Fruit fly (Drosophila melanogaster) whole organism, pupa: Measurements from ENCODE around the gene CG2680.
A peak's percentile ranks its signal among the peaks of the same experiment; 100 is the strongest.

Source experiments
- CG13204 ChIP-seq: fragments of 200-800 bp; sonication (Bioruptor generic); optimal IDR thresholded peaks from 2 replicates; lab custom pipeline; 2018; ENCODE audit warnings: missing biosample characterization, mild to moderate bottlenecking, missing genetic modification characterization, moderate library complexity
- CG14655 ChIP-seq: fragments of 200-800 bp; sonication (Bioruptor generic); optimal IDR thresholded peaks from 3 replicates; lab custom pipeline; 2017; ENCODE audit warnings: mild to moderate bottlenecking, missing biosample characterization, missing genetic modification reagents, missing genetic modification characterization
- CG15710 ChIP-seq: fragments of 200-800 bp; sonication (Bioruptor generic); optimal IDR thresholded peaks from 2 replicates; lab custom pipeline; 2018; ENCODE audit warnings: missing biosample characterization, mild to moderate bottlenecking, missing genetic modification characterization, moderate library complexity
- CG17806 ChIP-seq: fragments of 200-800 bp; sonication (Bioruptor generic); optimal IDR thresholded peaks from 2 replicates; lab custom pipeline; 2018; ENCODE audit warnings: missing biosample characterization, mild to moderate bottlenecking, missing genetic modification characterization, moderate library complexity
- CG8159 ChIP-seq: fragments of 200-800 bp; sonication (Bioruptor generic); optimal IDR thresholded peaks from 3 replicates; lab custom pipeline; 2018; ENCODE audit warnings: missing biosample characterization, mild to moderate bottlenecking, missing genetic modification characterization, moderate library complexity
- CG8301 ChIP-seq: fragments of 200-800 bp; sonication (Bioruptor generic); optimal IDR thresholded peaks from 2 replicates; lab custom pipeline; 2018; ENCODE audit warnings: missing biosample characterization, mild to moderate bottlenecking, missing genetic modification characterization
- CG9948 ChIP-seq: fragments of 200-800 bp; sonication (Bioruptor generic); optimal IDR thresholded peaks from 2 replicates; lab custom pipeline; 2018; ENCODE audit warnings: missing biosample characterization, mild to moderate bottlenecking, missing genetic modification characterization, moderate library complexity
- D1 ChIP-seq: fragments of 200-800 bp; sonication (Bioruptor generic); optimal IDR thresholded peaks from 2 replicates; lab custom pipeline; 2018; ENCODE audit warnings: missing biosample characterization, mild to moderate bottlenecking, missing genetic modification characterization, moderate library complexity
- EcR ChIP-seq: fragments of 200-800 bp; sonication (Bioruptor generic); optimal IDR thresholded peaks from 3 replicates; lab custom pipeline; 2019; ENCODE audit warnings: missing biosample characterization, missing genetic modification characterization, mild to moderate bottlenecking, moderate library complexity, missing genetic modification reagents
- Pif1B ChIP-seq: fragments of 200-800 bp; sonication (Bioruptor generic); optimal IDR thresholded peaks from 3 replicates; lab custom pipeline; 2016; ENCODE audit warnings: missing biosample characterization, missing genetic modification characterization
- fd96Ca ChIP-seq: fragments of 200-800 bp; sonication (Bioruptor generic); IDR thresholded peaks from 3 replicates; pipeline ENCODE4 v1.3.6; 2022; ENCODE audit warnings: missing biosample characterization, missing genetic modification characterization
- rn ChIP-seq: fragments of 200-800 bp; sonication (Bioruptor generic); IDR thresholded peaks from 2 replicates; pipeline ENCODE4 v1.3.6; 2022; ENCODE audit warnings: missing biosample characterization, missing genetic modification characterization

DNA sequence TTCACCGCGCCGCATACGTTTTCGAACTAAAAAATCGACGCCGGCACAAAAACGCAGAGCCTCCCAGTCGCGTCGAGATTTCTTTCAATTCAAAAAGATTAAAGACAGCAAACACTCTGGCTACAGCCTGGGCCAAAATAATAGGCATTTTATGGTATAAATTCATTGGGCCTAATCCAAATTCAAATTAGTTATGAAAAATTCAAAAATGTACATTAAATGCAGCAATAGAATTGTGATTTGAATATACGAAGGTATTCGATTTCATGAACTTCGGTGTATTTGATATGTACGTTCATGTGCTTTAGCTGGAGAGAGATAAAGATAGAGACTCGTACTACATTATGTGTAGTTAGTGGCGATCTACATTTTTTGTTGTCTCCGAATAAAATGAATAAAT is 36.8 kb upstream of the CG2680 start, which contains the start of gene Syx4:
- peak; percentile 64 for TF ChIP-seq D1 (tag; lab: Kevin White, UChicago)
- peak; percentile 82 for TF ChIP-seq CG9948 (tag; lab: Kevin White, UChicago)
- peak; percentile 87 for TF ChIP-seq CG8301 (tag; lab: Kevin White, UChicago)
- peak; percentile 90 for TF ChIP-seq CG8159 (tag; lab: Kevin White, UChicago)
- peak; percentile 92 for TF ChIP-seq Pif1B (GFP tag; lab: Kevin White, UChicago)
- peak; percentile 30 for TF ChIP-seq CG13204 (GFP tag; lab: Kevin White, UChicago)
- peak; percentile 90 for TF ChIP-seq CG15710 (tag; lab: Kevin White, UChicago)
- no peak for TF ChIP-seq EcR
- peak; percentile 89 for TF ChIP-seq CG14655
- peak; percentile 88 for TF ChIP-seq CG17806 (tag; lab: Kevin White, UChicago)
- peak; percentile 91 for TF ChIP-seq fd96Ca (GFP tag; lab: Robert Waterston, UW)
- peak; percentile 86 for TF ChIP-seq rn (GFP tag; lab: Robert Waterston, UW)
